Worm (Caenorhabditis elegans): ENCODE measurements around the gene F53F4.17.

The F53F4.17 gene

DNA sequence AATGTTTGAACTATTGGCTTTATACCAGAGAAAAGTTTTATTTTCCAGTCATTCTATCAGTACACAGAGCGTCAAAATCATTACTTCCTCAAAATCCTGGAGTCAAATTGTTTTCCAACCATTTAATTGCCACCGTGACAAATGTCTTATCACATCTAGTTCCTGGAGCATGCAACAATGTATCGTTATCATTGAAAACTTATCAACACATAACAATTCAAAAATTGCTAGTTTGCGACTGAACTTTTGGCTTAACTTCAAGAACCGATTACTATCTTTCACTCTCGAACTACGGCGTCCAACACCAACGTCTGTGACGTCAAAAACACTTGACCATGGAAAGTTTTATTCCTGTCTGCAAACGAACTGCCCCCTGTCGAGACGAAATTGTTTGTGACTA, 50.0 kb downstream of the F53F4.17 start:
- peak; percentile 3 for TF ChIP-seq pha-4 (tag; optimal IDR thresholded peaks at IDR 0.05)
- no peak for TF ChIP-seq ZK546.5 (tag; optimal IDR thresholded peaks at IDR 0.05)
- peak; percentile 89 for TF ChIP-seq elt-2 (tag; optimal IDR thresholded peaks at IDR 0.05)
- peak; percentile 22 for TF ChIP-seq jun-1 (tag; optimal IDR thresholded peaks at IDR 0.05)
- TF ChIP-seq mdl-1 (tag; optimal IDR thresholded peaks at IDR 0.05): no peak

Data from whole organism, L3 larva.